Fruit fly (Drosophila melanogaster) whole organism, pupa: ENCODE measurements around the gene Ir7d.

Source experiments
- CG10348 ChIP-seq: fragments of 200-800 bp; sonication (Bioruptor generic); IDR thresholded peaks from 2 replicates; pipeline ENCODE4 v1.3.6; 2022; ENCODE audit warnings: missing biosample characterization, missing genetic modification characterization
- CG12605 ChIP-seq: fragments of 200-800 bp; sonication (Bioruptor generic); IDR thresholded peaks from 2 replicates; pipeline ENCODE4 v1.3.6; 2022; ENCODE audit warnings: missing biosample characterization, missing genetic modification characterization
- CG13204 ChIP-seq: fragments of 200-800 bp; sonication (Bioruptor generic); optimal IDR thresholded peaks from 2 replicates; lab custom pipeline; 2018; ENCODE audit warnings: missing biosample characterization, mild to moderate bottlenecking, missing genetic modification characterization, moderate library complexity
- CG14655 ChIP-seq: fragments of 200-800 bp; sonication (Bioruptor generic); optimal IDR thresholded peaks from 3 replicates; lab custom pipeline; 2017; ENCODE audit warnings: mild to moderate bottlenecking, missing biosample characterization, missing genetic modification reagents, missing genetic modification characterization
- CG15710 ChIP-seq: fragments of 200-800 bp; sonication (Bioruptor generic); optimal IDR thresholded peaks from 2 replicates; lab custom pipeline; 2018; ENCODE audit warnings: missing biosample characterization, mild to moderate bottlenecking, missing genetic modification characterization, moderate library complexity
- CG17806 ChIP-seq: fragments of 200-800 bp; sonication (Bioruptor generic); optimal IDR thresholded peaks from 2 replicates; lab custom pipeline; 2018; ENCODE audit warnings: missing biosample characterization, mild to moderate bottlenecking, missing genetic modification characterization, moderate library complexity
- CG32121 ChIP-seq: fragments of 200-800 bp; sonication (Bioruptor generic); IDR thresholded peaks from 2 replicates; pipeline ENCODE4 v1.3.6; 2022; ENCODE audit warnings: missing biosample characterization, missing genetic modification characterization
- CG34367 ChIP-seq: fragments of 200-800 bp; sonication (Bioruptor generic); optimal IDR thresholded peaks from 2 replicates; lab custom pipeline; 2018; ENCODE audit warnings: missing biosample characterization, mild to moderate bottlenecking, missing genetic modification characterization
- CG4496 ChIP-seq: fragments of 200-800 bp; sonication (Bioruptor generic); IDR thresholded peaks from 3 replicates; pipeline ENCODE4 v1.3.6; 2022; ENCODE audit warnings: missing biosample characterization, missing genetic modification characterization
- CG8159 ChIP-seq: fragments of 200-800 bp; sonication (Bioruptor generic); optimal IDR thresholded peaks from 3 replicates; lab custom pipeline; 2018; ENCODE audit warnings: missing biosample characterization, mild to moderate bottlenecking, missing genetic modification characterization, moderate library complexity
- CG8301 ChIP-seq: fragments of 200-800 bp; sonication (Bioruptor generic); optimal IDR thresholded peaks from 2 replicates; lab custom pipeline; 2018; ENCODE audit warnings: missing biosample characterization, mild to moderate bottlenecking, missing genetic modification characterization
- CG9948 ChIP-seq: fragments of 200-800 bp; sonication (Bioruptor generic); optimal IDR thresholded peaks from 2 replicates; lab custom pipeline; 2018; ENCODE audit warnings: missing biosample characterization, mild to moderate bottlenecking, missing genetic modification characterization, moderate library complexity
- D1 ChIP-seq: fragments of 200-800 bp; sonication (Bioruptor generic); optimal IDR thresholded peaks from 2 replicates; lab custom pipeline; 2018; ENCODE audit warnings: missing biosample characterization, mild to moderate bottlenecking, missing genetic modification characterization, moderate library complexity
- EcR ChIP-seq: fragments of 200-800 bp; sonication (Bioruptor generic); optimal IDR thresholded peaks from 3 replicates; lab custom pipeline; 2019; ENCODE audit warnings: missing biosample characterization, missing genetic modification characterization, mild to moderate bottlenecking, moderate library complexity, missing genetic modification reagents
- Ets98B ChIP-seq: fragments of 200-800 bp; sonication (Bioruptor generic); IDR thresholded peaks from 2 replicates; pipeline ENCODE4 v1.3.6; 2022; ENCODE audit warnings: missing biosample characterization, missing genetic modification characterization
- Pif1A ChIP-seq: fragments of 200-800 bp; sonication (Bioruptor generic); optimal IDR thresholded peaks from 3 replicates; lab custom pipeline; 2016; ENCODE audit warnings: missing biosample characterization, missing genetic modification characterization
- Pif1B ChIP-seq: fragments of 200-800 bp; sonication (Bioruptor generic); optimal IDR thresholded peaks from 3 replicates; lab custom pipeline; 2016; ENCODE audit warnings: missing biosample characterization, missing genetic modification characterization
- Snoo ChIP-seq: fragments of 200-800 bp; sonication (Bioruptor generic); optimal IDR thresholded peaks from 3 replicates; lab custom pipeline; 2017; ENCODE audit warnings: missing biosample characterization, mild to moderate bottlenecking, missing genetic modification characterization, inconsistent platforms
- fd96Ca ChIP-seq: fragments of 200-800 bp; sonication (Bioruptor generic); IDR thresholded peaks from 3 replicates; pipeline ENCODE4 v1.3.6; 2022; ENCODE audit warnings: missing biosample characterization, missing genetic modification characterization
- gl ChIP-seq: fragments of 200-800 bp; sonication (Bioruptor generic); optimal IDR thresholded peaks from 2 replicates; lab custom pipeline; 2018; ENCODE audit warnings: missing biosample characterization, mild to moderate bottlenecking, missing genetic modification characterization
- rn ChIP-seq: fragments of 200-800 bp; sonication (Bioruptor generic); IDR thresholded peaks from 2 replicates; pipeline ENCODE4 v1.3.6; 2022; ENCODE audit warnings: missing biosample characterization, missing genetic modification characterization

Gene Ir7d

dm6 chrX:7892539-7892899, 13.9 kb upstream of the Ir7d start:
- TF ChIP-seq EcR (GFP tag; lab: Kevin White, UChicago), result no peak
- no peak for TF ChIP-seq gl
- TF ChIP-seq Snoo (tag; lab: Kevin White, UChicago), result peak; percentile 44
- TF ChIP-seq CG14655 (GFP tag; lab: Kevin White, UChicago), result peak; percentile 77
- peak; percentile 33 for TF ChIP-seq CG34367 (tag; lab: Kevin White, UChicago)
- TF ChIP-seq CG10348 (GFP tag; lab: Robert Waterston, UW), result no peak
- no peak for TF ChIP-seq fd96Ca (GFP tag; lab: Robert Waterston, UW)
- TF ChIP-seq D1 (tag; lab: Kevin White, UChicago), result no peak
- no peak for TF ChIP-seq rn (GFP tag; lab: Robert Waterston, UW)
- TF ChIP-seq CG9948 (tag; lab: Kevin White, UChicago), result peak; percentile 56
- TF ChIP-seq CG8301 (tag; lab: Kevin White, UChicago), result peak; percentile 54
- no peak for TF ChIP-seq CG12605
- TF ChIP-seq CG13204 (GFP tag; lab: Kevin White, UChicago), result no peak
- peak; percentile 65 for TF ChIP-seq CG15710 (tag; lab: Kevin White, UChicago)
- TF ChIP-seq Pif1B (GFP tag; lab: Kevin White, UChicago), result no peak
- TF ChIP-seq Ets98B (GFP tag; lab: Robert Waterston, UW), result 0 out of 2 replicates have a peak, but pooled peaks have one; percentile 7
- TF ChIP-seq CG32121, result no peak
- peak; percentile 47 for TF ChIP-seq CG17806 (tag; lab: Kevin White, UChicago)
- peak; percentile 58; the same call in 2 of the 3 replicates for TF ChIP-seq CG4496 (GFP tag; lab: Robert Waterston, UW)
- peak; percentile 63 for TF ChIP-seq Pif1A (GFP tag; lab: Kevin White, UChicago)
- TF ChIP-seq CG8159 (tag; lab: Kevin White, UChicago), result peak; percentile 58
- TF ChIP-seq, all 21 proteins: peak for 11

- TF ChIP-seq CG34367 (tag; lab: Kevin White, UChicago) (peak; percentile 22), Pif1A (GFP tag; lab: Kevin White, UChicago) (peak; percentile 15), CG8301 (tag; lab: Kevin White, UChicago) (peak; percentile 38), CG14655 (GFP tag; lab: Kevin White, UChicago) (peak; percentile 48), EcR (GFP tag; lab: Kevin White, UChicago) (peak; percentile 32), Ets98B (GFP tag; lab: Robert Waterston, UW) (no peak), CG17806 (tag; lab: Kevin White, UChicago) (no peak), CG9948 (tag; lab: Kevin White, UChicago) (peak; percentile 32), CG13204 (GFP tag; lab: Kevin White, UChicago) (no peak), CG8159 (tag; lab: Kevin White, UChicago) (peak; percentile 40), Snoo (tag; lab: Kevin White, UChicago) (peak; percentile 23), CG32121 (no peak), Pif1B (GFP tag; lab: Kevin White, UChicago) (peak; percentile 26), CG15710 (tag; lab: Kevin White, UChicago) (peak; percentile 7), D1 (tag; lab: Kevin White, UChicago) (peak; percentile 1)
Measured at dm6 chrX:7891596-7892538, 13.2 kb upstream of the Ir7d start, which contains the start of gene Nek2. Gene Nek2, minus strand, starts transcription at chrX:7891646.

- TF ChIP-seq CG34367 (tag; lab: Kevin White, UChicago) (peak; percentile 47), CG15710 (tag; lab: Kevin White, UChicago) (peak; percentile 55), CG14655 (GFP tag; lab: Kevin White, UChicago) (peak; percentile 55), CG4496 (GFP tag; lab: Robert Waterston, UW) (peak; percentile 78), Pif1A (GFP tag; lab: Kevin White, UChicago) (peak; percentile 80), Snoo (tag; lab: Kevin White, UChicago) (no peak), CG8159 (tag; lab: Kevin White, UChicago) (peak; percentile 52), CG32121 (peak; percentile 48; the same call in 1 of the 2 replicates), rn (GFP tag; lab: Robert Waterston, UW) (peak; percentile 63; the same call in 1 of the 2 replicates), Pif1B (GFP tag; lab: Kevin White, UChicago) (peak; percentile 81), CG12605 (peak; percentile 52), EcR (GFP tag; lab: Kevin White, UChicago) (no peak), CG17806 (tag; lab: Kevin White, UChicago) (peak; percentile 65), fd96Ca (GFP tag; lab: Robert Waterston, UW) (no peak), CG9948 (tag; lab: Kevin White, UChicago) (no peak), gl (no peak), CG13204 (GFP tag; lab: Kevin White, UChicago) (no peak), CG8301 (tag; lab: Kevin White, UChicago) (peak; percentile 52), CG10348 (GFP tag; lab: Robert Waterston, UW) (no peak), Ets98B (GFP tag; lab: Robert Waterston, UW) (peak; percentile 62; the same call in 1 of the 2 replicates), D1 (tag; lab: Kevin White, UChicago) (peak; percentile 32)
Measured at dm6 chrX:7888386-7889024, 9.9 kb upstream of the Ir7d start, which contains the start of gene Acat1. Gene Acat1, minus strand, starts transcription at chrX:7888785.

dm6 chrX:7884360-7884759, 5.7 kb upstream of the Ir7d start, which contains the start of gene Ir7g:
Gene Ir7g, plus strand, starts transcription at chrX:7884660.
- TF ChIP-seq CG9948 (tag; lab: Kevin White, UChicago), result no peak
- no peak for TF ChIP-seq Ets98B (GFP tag; lab: Robert Waterston, UW)
- TF ChIP-seq CG4496 (GFP tag; lab: Robert Waterston, UW), result no peak
- no peak for TF ChIP-seq Snoo (tag; lab: Kevin White, UChicago)
- no peak for TF ChIP-seq CG34367 (tag; lab: Kevin White, UChicago)
- no peak for TF ChIP-seq Pif1A (GFP tag; lab: Kevin White, UChicago)
- no peak for TF ChIP-seq CG13204 (GFP tag; lab: Kevin White, UChicago)
- no peak for TF ChIP-seq CG15710 (tag; lab: Kevin White, UChicago)
- TF ChIP-seq CG12605, result no peak
- TF ChIP-seq D1 (tag; lab: Kevin White, UChicago), result no peak
- no peak for TF ChIP-seq fd96Ca (GFP tag; lab: Robert Waterston, UW)
- TF ChIP-seq CG32121, result no peak
- TF ChIP-seq EcR (GFP tag; lab: Kevin White, UChicago), result no peak
- TF ChIP-seq gl, result no peak
- TF ChIP-seq rn (GFP tag; lab: Robert Waterston, UW), result no peak
- no peak for TF ChIP-seq CG10348 (GFP tag; lab: Robert Waterston, UW)
